Worm (Caenorhabditis elegans) whole organism, L2 larva: Measurements from ENCODE around the gene K05F1.9.

Experiments
- C34F6.9 ChIP-seq: fragments of 150-350 bp; optimal IDR thresholded peaks from 2 replicates; lab custom pipeline; 2014; ENCODE audit warnings: missing biosample characterization, missing genetic modification characterization
- F13H6.1 ChIP-seq: sonication (generic microtip); optimal IDR thresholded peaks from 2 replicates; lab custom pipeline; 2016; ENCODE audit warnings: missing genetic modification characterization, missing compliant biosample characterization
- R02D3.7 ChIP-seq: fragments of 150-350 bp; optimal IDR thresholded peaks from 2 replicates; lab custom pipeline; 2014; ENCODE audit warnings: missing biosample characterization, missing genetic modification characterization
- ZK546.5 ChIP-seq: sonication (generic microtip); optimal IDR thresholded peaks from 2 replicates; lab custom pipeline; 2017; ENCODE audit warnings: missing biosample characterization, missing genetic modification characterization
- alr-1 ChIP-seq: fragments of 150-350 bp; optimal IDR thresholded peaks from 2 replicates; lab custom pipeline; 2014; ENCODE audit warnings: missing biosample characterization, missing genetic modification characterization
- aly-2 ChIP-seq: fragments of 150-350 bp; optimal IDR thresholded peaks from 2 replicates; lab custom pipeline; 2014; ENCODE audit warnings: missing biosample characterization, missing genetic modification characterization
- ama-1 ChIP-seq: fragments of 150-350 bp; optimal IDR thresholded peaks from 2 replicates; lab custom pipeline; 2018; ENCODE audit warnings: inconsistent platforms
- blmp-1 ChIP-seq: sonication (generic microtip); optimal IDR thresholded peaks from 2 replicates; lab custom pipeline; 2017; ENCODE audit warnings: missing genetic modification characterization, mild to moderate bottlenecking, missing compliant biosample characterization, antibody characterized with exemption, moderate library complexity; ENCODE audit not compliant: insufficient read depth
- crh-2 ChIP-seq: sonication (generic microtip); optimal IDR thresholded peaks from 2 replicates; lab custom pipeline; 2017; ENCODE audit warnings: missing biosample characterization, missing genetic modification characterization
- dmd-4 ChIP-seq: sonication (generic microtip); optimal IDR thresholded peaks from 2 replicates; lab custom pipeline; 2017; ENCODE audit warnings: missing biosample characterization, missing genetic modification characterization
- egl-27 ChIP-seq: sonication (generic microtip); optimal IDR thresholded peaks from 3 replicates; lab custom pipeline; 2017; ENCODE audit warnings: missing biosample characterization, missing genetic modification reagents, missing genetic modification characterization
- elt-1 ChIP-seq: fragments of 150-350 bp; optimal IDR thresholded peaks from 2 replicates; lab custom pipeline; 2014; ENCODE audit warnings: missing biosample characterization, missing genetic modification characterization
- elt-3 ChIP-seq: sonication (generic microtip); optimal IDR thresholded peaks from 2 replicates; lab custom pipeline; 2017; ENCODE audit warnings: missing biosample characterization, missing genetic modification characterization
- fos-1 ChIP-seq: fragments of 150-350 bp; optimal IDR thresholded peaks from 2 replicates; lab custom pipeline; 2014; ENCODE audit warnings: missing biosample characterization, missing genetic modification characterization
- gmeb-1 ChIP-seq: fragments of 150-350 bp; optimal IDR thresholded peaks from 2 replicates; lab custom pipeline; 2014; ENCODE audit warnings: missing biosample characterization, missing genetic modification characterization
- lin-11 ChIP-seq: fragments of 150-350 bp; sonication (generic microtip); optimal IDR thresholded peaks from 2 replicates; lab custom pipeline; 2014; ENCODE audit warnings: missing biosample characterization, missing genetic modification characterization, inconsistent platforms, mixed read lengths
- lin-39 ChIP-seq: fragments of 150-350 bp; optimal IDR thresholded peaks from 2 replicates; lab custom pipeline; 2014; ENCODE audit warnings: missing biosample characterization, missing genetic modification reagents, missing genetic modification characterization
- lsy-2 ChIP-seq, 2 experiments: fragments of 150-350 bp in 1 of 2; sonication (generic microtip) in 1 of 2; optimal IDR thresholded peaks; 2 replicates each; lab custom pipeline; 2014 to 2017; ENCODE audit warnings: missing biosample characterization in 2 of 2, missing genetic modification characterization in 2 of 2
- mab-5 ChIP-seq: fragments of 150-350 bp; optimal IDR thresholded peaks from 2 replicates; lab custom pipeline; 2014; ENCODE audit warnings: missing biosample characterization, missing genetic modification characterization
- mdl-1 ChIP-seq, 2 experiments: fragments of 150-350 bp in 1 of 2; sonication (generic microtip) in 1 of 2; optimal IDR thresholded peaks; 2 replicates each; lab custom pipeline; 2017; ENCODE audit warnings: missing biosample characterization in 2 of 2, missing genetic modification characterization in 2 of 2
- nhr-10 ChIP-seq: sonication (generic microtip); optimal IDR thresholded peaks from 2 replicates; lab custom pipeline; 2017; ENCODE audit warnings: missing biosample characterization, missing genetic modification characterization
- nhr-11 ChIP-seq: fragments of 150-350 bp; optimal IDR thresholded peaks from 2 replicates; lab custom pipeline; 2014; ENCODE audit warnings: missing biosample characterization, missing genetic modification characterization
- nhr-12 ChIP-seq: fragments of 150-350 bp; optimal IDR thresholded peaks from 2 replicates; lab custom pipeline; 2014; ENCODE audit warnings: missing biosample characterization, missing genetic modification characterization
- nhr-129 ChIP-seq: fragments of 150-350 bp; optimal IDR thresholded peaks from 2 replicates; lab custom pipeline; 2014; ENCODE audit warnings: missing biosample characterization, missing genetic modification characterization
- nhr-21 ChIP-seq: fragments of 150-350 bp; optimal IDR thresholded peaks from 2 replicates; lab custom pipeline; 2014; ENCODE audit warnings: missing biosample characterization, missing genetic modification characterization
- nhr-23 ChIP-seq: fragments of 150-350 bp; optimal IDR thresholded peaks from 2 replicates; lab custom pipeline; 2014; ENCODE audit warnings: missing biosample characterization, missing genetic modification reagents, missing genetic modification characterization
- nhr-237 ChIP-seq: fragments of 150-350 bp; optimal IDR thresholded peaks from 2 replicates; lab custom pipeline; 2014; ENCODE audit warnings: missing biosample characterization, missing genetic modification characterization
- nhr-6 ChIP-seq: fragments of 150-350 bp; optimal IDR thresholded peaks from 2 replicates; lab custom pipeline; 2014; ENCODE audit warnings: missing biosample characterization, missing genetic modification characterization
- peb-1 ChIP-seq: fragments of 150-350 bp; optimal IDR thresholded peaks from 2 replicates; lab custom pipeline; 2014; ENCODE audit warnings: missing biosample characterization, missing genetic modification characterization
- sem-4 ChIP-seq: fragments of 150-350 bp; optimal IDR thresholded peaks from 2 replicates; lab custom pipeline; 2014; ENCODE audit warnings: missing biosample characterization, missing genetic modification reagents, missing genetic modification characterization
- sma-3 ChIP-seq: sonication (generic microtip); optimal IDR thresholded peaks from 2 replicates; lab custom pipeline; 2016; ENCODE audit warnings: missing genetic modification reagents, missing genetic modification characterization, missing compliant biosample characterization
- sma-9 ChIP-seq, 2 experiments: fragments of 150-350 bp in 1 of 2; sonication (generic microtip) in 1 of 2; optimal IDR thresholded peaks; 2 replicates each; lab custom pipeline; 2014 to 2016; ENCODE audit warnings: missing genetic modification characterization in 2 of 2, mild to moderate bottlenecking in 1 of 2, missing biosample characterization in 1 of 2, missing compliant biosample characterization in 1 of 2, missing genetic modification reagents in 1 of 2, moderate library complexity in 1 of 2
- snpc-4 ChIP-seq: fragments of 150-350 bp; optimal IDR thresholded peaks from 2 replicates; lab custom pipeline; 2014; ENCODE audit warnings: missing biosample characterization, missing genetic modification characterization
- unc-55 ChIP-seq: fragments of 150-350 bp; sonication (generic microtip); optimal IDR thresholded peaks from 3 replicates; lab custom pipeline; 2014; ENCODE audit warnings: missing biosample characterization, missing genetic modification reagents, missing genetic modification characterization
- unc-62 ChIP-seq: fragments of 150-350 bp; optimal IDR thresholded peaks from 2 replicates; lab custom pipeline; 2014; ENCODE audit warnings: missing biosample characterization, missing genetic modification reagents, missing genetic modification characterization
- zag-1 ChIP-seq: fragments of 150-350 bp; optimal IDR thresholded peaks from 2 replicates; lab custom pipeline; 2014; ENCODE audit warnings: missing biosample characterization, missing genetic modification characterization
- ztf-1 ChIP-seq: fragments of 200-800 bp; sonication (Bioruptor generic); conservative IDR thresholded peaks from 2 replicates; pipeline ENCODE4 v1.3.6; 2022; ENCODE audit warnings: missing genetic modification characterization, missing compliant biosample characterization

Gene K05F1.9

DNA sequence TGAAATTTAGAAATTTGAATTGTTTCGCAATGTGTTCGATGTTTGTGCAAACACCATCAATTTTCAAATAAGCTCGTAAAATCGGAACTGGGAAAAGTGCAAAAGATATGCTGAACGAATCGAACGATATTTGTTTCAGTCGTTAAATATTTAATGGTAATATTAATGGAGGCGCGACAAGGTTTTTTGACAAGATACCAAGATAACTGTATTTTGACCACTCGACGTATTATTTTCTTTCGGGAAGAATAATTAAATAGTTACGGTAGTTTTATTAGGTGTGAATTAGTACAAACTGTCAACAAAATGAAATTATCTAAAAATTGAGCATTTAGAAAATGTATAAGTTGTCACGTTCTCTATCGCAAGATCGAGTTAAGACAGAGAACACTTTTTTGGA lies 3.3 kb upstream of the K05F1.9 start:
- TF ChIP-seq fos-1 (tag; lab: Kevin White, UChicago), result peak; percentile 29
- TF ChIP-seq elt-3 (tag; lab: Kevin White, UChicago), result no peak
- no peak for TF ChIP-seq lsy-2 (tag; optimal IDR thresholded peaks at IDR 0.05; lab: Kevin White, UChicago)
- no peak for TF ChIP-seq egl-27 (tag; lab: Kevin White, UChicago)
- TF ChIP-seq, all 48 proteins: peak for 1

DNA sequence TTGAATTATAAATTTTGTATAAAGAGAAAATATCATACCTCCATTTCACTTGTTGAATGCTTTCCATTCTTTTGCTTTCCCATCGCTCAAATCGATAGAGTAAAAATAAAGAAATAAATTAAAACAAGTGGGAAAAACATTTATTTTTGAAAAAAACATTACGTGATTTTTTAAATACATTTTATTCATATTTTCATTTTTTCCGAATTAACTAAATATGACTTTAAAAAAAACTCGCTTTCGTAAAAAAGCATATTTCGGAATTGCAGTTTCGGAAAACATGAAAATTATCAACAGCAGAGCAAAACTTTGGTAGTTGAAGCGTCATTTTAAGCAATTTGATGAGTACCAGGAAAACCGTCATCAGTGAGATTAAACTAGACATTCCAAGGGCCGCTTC lies 1.4 kb downstream of the K05F1.9 start, which contains the start of gene K05F1.8:
TSS of gene K05F1.8 (minus strand) at position 101 of the 400 bp plus-strand sequence.
- no peak for TF ChIP-seq zag-1
- no peak for TF ChIP-seq nhr-6 (tag; lab: Kevin White, UChicago)
- no peak for TF ChIP-seq mab-5 (tag; lab: Kevin White, UChicago)
- no peak for TF ChIP-seq mdl-1 (tag; optimal IDR thresholded peaks at IDR 0.05; lab: Kevin White, UChicago)
- no peak for TF ChIP-seq sma-3 (GFP tag; lab: Kevin White, UChicago)
- TF ChIP-seq sma-9 (GFP tag; optimal IDR thresholded peaks at IDR 0.05; lab: Kevin White, UChicago), result no peak
- TF ChIP-seq sma-9 (tag; optimal IDR thresholded peaks at IDR 0.05; lab: Kevin White, UChicago), result no peak
- no peak for TF ChIP-seq nhr-23 (tag; lab: Kevin White, UChicago)
- no peak for TF ChIP-seq lin-39 (tag; lab: Kevin White, UChicago)
- no peak for TF ChIP-seq gmeb-1 (tag; lab: Kevin White, UChicago)
- TF ChIP-seq fos-1 (tag; lab: Kevin White, UChicago), result no peak
- TF ChIP-seq nhr-11 (tag; lab: Kevin White, UChicago), result no peak
- no peak for TF ChIP-seq C34F6.9
- TF ChIP-seq nhr-237 (tag; lab: Kevin White, UChicago), result no peak
- no peak for TF ChIP-seq unc-55 (GFP tag; lab: Kevin White, UChicago)
- no peak for TF ChIP-seq ZK546.5
- TF ChIP-seq ztf-1 (GFP tag; lab: Robert Waterston, UW), result no peak
- no peak for TF ChIP-seq unc-62 (GFP tag; lab: Kevin White, UChicago)
- no peak for TF ChIP-seq nhr-10 (tag; lab: Kevin White, UChicago)
- no peak for TF ChIP-seq alr-1
- no peak for TF ChIP-seq nhr-21 (tag; lab: Kevin White, UChicago)

DNA sequence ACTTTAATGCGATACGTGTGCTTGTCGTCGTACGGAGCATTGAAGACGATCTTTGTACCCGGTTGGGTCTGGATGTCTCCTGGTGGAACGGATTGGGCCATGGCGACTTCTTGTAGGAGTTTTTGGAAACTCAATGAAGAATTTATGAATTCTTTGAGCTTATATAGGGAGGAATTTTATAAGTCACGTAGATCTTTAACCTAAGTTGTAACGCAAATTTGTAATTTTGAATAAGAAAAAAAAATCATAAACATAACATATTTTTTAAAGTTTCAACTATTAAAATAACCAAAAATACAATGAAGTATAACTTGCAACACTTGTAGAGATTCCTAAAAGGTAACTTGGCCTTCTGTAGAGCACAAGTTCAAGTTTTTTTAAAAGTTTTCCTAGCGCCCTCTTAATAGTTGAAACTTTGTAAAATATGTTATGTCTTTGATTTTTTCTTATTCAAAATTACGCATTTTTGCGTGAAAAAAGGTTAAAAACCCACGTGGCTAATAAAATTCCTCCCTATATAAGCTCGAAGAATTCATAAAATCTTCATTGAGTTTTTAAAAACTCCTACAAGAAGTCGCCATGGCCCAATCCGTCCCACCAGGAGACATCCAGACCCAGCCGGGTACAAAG lies 3.5 kb downstream of the K05F1.9 start, which contains the start of the genes msp-63 and msp-142:
TSS of gene msp-63 (minus strand) at position 101 of the 630 bp plus-strand sequence.
TSS of gene msp-142 (plus strand) at position 580 of the 630 bp plus-strand sequence.
- TF ChIP-seq zag-1, result no peak
- TF ChIP-seq alr-1, result no peak
- no peak for TF ChIP-seq nhr-10 (tag; lab: Kevin White, UChicago)
- no peak for TF ChIP-seq sma-3 (GFP tag; lab: Kevin White, UChicago)
- TF ChIP-seq peb-1 (tag; lab: Kevin White, UChicago), result no peak
- TF ChIP-seq gmeb-1 (tag; lab: Kevin White, UChicago), result no peak
- TF ChIP-seq nhr-23 (tag; lab: Kevin White, UChicago), result no peak
- TF ChIP-seq aly-2 (tag; lab: Kevin White, UChicago), result no peak
- TF ChIP-seq F13H6.1, result no peak
- TF ChIP-seq lin-11, result no peak
- no peak for TF ChIP-seq mdl-1 (tag; optimal IDR thresholded peaks at IDR 0.05; lab: Kevin White, UChicago)
- no peak for TF ChIP-seq nhr-129 (tag; lab: Kevin White, UChicago)
- TF ChIP-seq sma-9 (GFP tag; optimal IDR thresholded peaks at IDR 0.05; lab: Kevin White, UChicago), result no peak
- no peak for TF ChIP-seq sma-9 (tag; optimal IDR thresholded peaks at IDR 0.05; lab: Kevin White, UChicago)
- no peak for TF ChIP-seq ztf-1 (GFP tag; lab: Robert Waterston, UW)
- TF ChIP-seq dmd-4 (tag; lab: Kevin White, UChicago), result no peak
- no peak for TF ChIP-seq crh-2 (tag; lab: Kevin White, UChicago)
- no peak for TF ChIP-seq nhr-11 (tag; lab: Kevin White, UChicago)
- no peak for TF ChIP-seq nhr-6 (tag; lab: Kevin White, UChicago)

DNA sequence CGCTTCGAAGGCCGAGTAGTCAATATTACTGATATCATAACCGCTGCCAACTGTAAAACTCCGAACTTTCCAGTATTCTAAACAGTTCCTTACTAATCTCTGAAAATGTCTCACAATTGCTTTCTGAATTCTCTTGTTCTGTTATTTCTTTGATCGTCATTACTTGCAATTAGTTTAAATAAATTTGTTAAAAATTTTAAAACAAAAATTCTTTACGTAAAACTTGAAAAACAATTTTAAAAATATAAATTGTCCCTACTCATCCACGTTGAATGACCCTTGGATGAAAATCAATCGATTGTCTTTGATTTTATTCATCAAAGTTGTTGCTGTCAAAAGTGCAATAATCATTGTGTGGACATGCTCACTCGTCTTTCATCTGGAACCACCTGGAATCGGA lies 6.8 kb downstream of the K05F1.9 start, which contains the start of gene acdh-8:
TSS of gene acdh-8 (plus strand) at position 301 of the 400 bp plus-strand sequence.
- TF ChIP-seq ama-1 (lab: Kevin White, UChicago) (no peak), crh-2 (tag; lab: Kevin White, UChicago) (no peak), R02D3.7 (tag; lab: Kevin White, UChicago) (no peak), nhr-237 (tag; lab: Kevin White, UChicago) (no peak), lin-39 (tag; lab: Kevin White, UChicago) (no peak), elt-1 (tag; lab: Kevin White, UChicago) (no peak), snpc-4 (tag; lab: Kevin White, UChicago) (no peak), sem-4 (no peak), nhr-23 (tag; lab: Kevin White, UChicago) (no peak), elt-3 (tag; lab: Kevin White, UChicago) (no peak), blmp-1 (no peak), nhr-12 (no peak), nhr-11 (tag; lab: Kevin White, UChicago) (no peak), ZK546.5 (no peak), F13H6.1 (no peak), egl-27 (tag; lab: Kevin White, UChicago) (no peak), dmd-4 (tag; lab: Kevin White, UChicago) (no peak), unc-55 (GFP tag; lab: Kevin White, UChicago) (no peak), gmeb-1 (tag; lab: Kevin White, UChicago) (no peak)
